Fruit fly (Drosophila melanogaster) whole organism, pupa: ENCODE measurements around the gene TfIIFalpha.

Experiments used
- CG13204 ChIP-seq: fragments of 200-800 bp; sonication (Bioruptor generic); optimal IDR thresholded peaks from 2 replicates; lab custom pipeline; 2018; ENCODE audit warnings: missing biosample characterization, mild to moderate bottlenecking, missing genetic modification characterization, moderate library complexity
- CG14655 ChIP-seq: fragments of 200-800 bp; sonication (Bioruptor generic); optimal IDR thresholded peaks from 3 replicates; lab custom pipeline; 2017; ENCODE audit warnings: mild to moderate bottlenecking, missing biosample characterization, missing genetic modification reagents, missing genetic modification characterization
- CG15710 ChIP-seq: fragments of 200-800 bp; sonication (Bioruptor generic); optimal IDR thresholded peaks from 2 replicates; lab custom pipeline; 2018; ENCODE audit warnings: missing biosample characterization, mild to moderate bottlenecking, missing genetic modification characterization, moderate library complexity
- CG34367 ChIP-seq: fragments of 200-800 bp; sonication (Bioruptor generic); optimal IDR thresholded peaks from 2 replicates; lab custom pipeline; 2018; ENCODE audit warnings: missing biosample characterization, mild to moderate bottlenecking, missing genetic modification characterization
- CG8159 ChIP-seq: fragments of 200-800 bp; sonication (Bioruptor generic); optimal IDR thresholded peaks from 3 replicates; lab custom pipeline; 2018; ENCODE audit warnings: missing biosample characterization, mild to moderate bottlenecking, missing genetic modification characterization, moderate library complexity
- CG8301 ChIP-seq: fragments of 200-800 bp; sonication (Bioruptor generic); optimal IDR thresholded peaks from 2 replicates; lab custom pipeline; 2018; ENCODE audit warnings: missing biosample characterization, mild to moderate bottlenecking, missing genetic modification characterization
- CG9948 ChIP-seq: fragments of 200-800 bp; sonication (Bioruptor generic); optimal IDR thresholded peaks from 2 replicates; lab custom pipeline; 2018; ENCODE audit warnings: missing biosample characterization, mild to moderate bottlenecking, missing genetic modification characterization, moderate library complexity
- D1 ChIP-seq: fragments of 200-800 bp; sonication (Bioruptor generic); optimal IDR thresholded peaks from 2 replicates; lab custom pipeline; 2018; ENCODE audit warnings: missing biosample characterization, mild to moderate bottlenecking, missing genetic modification characterization, moderate library complexity
- EcR ChIP-seq: fragments of 200-800 bp; sonication (Bioruptor generic); optimal IDR thresholded peaks from 3 replicates; lab custom pipeline; 2019; ENCODE audit warnings: missing biosample characterization, missing genetic modification characterization, mild to moderate bottlenecking, moderate library complexity, missing genetic modification reagents
- Ets98B ChIP-seq: fragments of 200-800 bp; sonication (Bioruptor generic); IDR thresholded peaks from 2 replicates; pipeline ENCODE4 v1.3.6; 2022; ENCODE audit warnings: missing biosample characterization, missing genetic modification characterization
- Pif1A ChIP-seq: fragments of 200-800 bp; sonication (Bioruptor generic); optimal IDR thresholded peaks from 3 replicates; lab custom pipeline; 2016; ENCODE audit warnings: missing biosample characterization, missing genetic modification characterization
- Snoo ChIP-seq: fragments of 200-800 bp; sonication (Bioruptor generic); optimal IDR thresholded peaks from 3 replicates; lab custom pipeline; 2017; ENCODE audit warnings: missing biosample characterization, mild to moderate bottlenecking, missing genetic modification characterization, inconsistent platforms
- fd96Ca ChIP-seq: fragments of 200-800 bp; sonication (Bioruptor generic); IDR thresholded peaks from 3 replicates; pipeline ENCODE4 v1.3.6; 2022; ENCODE audit warnings: missing biosample characterization, missing genetic modification characterization

- TF ChIP-seq CG15710 (tag; lab: Kevin White, UChicago), result no peak
- no peak for TF ChIP-seq CG8159
- TF ChIP-seq CG14655 (GFP tag; lab: Kevin White, UChicago), result peak; percentile 18
- no peak for TF ChIP-seq Pif1A (GFP tag; lab: Kevin White, UChicago)
- TF ChIP-seq CG8301, result no peak
- no peak for TF ChIP-seq Snoo (tag; lab: Kevin White, UChicago)
- TF ChIP-seq CG13204 (GFP tag; lab: Kevin White, UChicago), result no peak
- no peak for TF ChIP-seq CG34367 (tag; lab: Kevin White, UChicago)
- no peak for TF ChIP-seq CG9948
- no peak for TF ChIP-seq fd96Ca
- TF ChIP-seq EcR (GFP tag; lab: Kevin White, UChicago), result no peak
- TF ChIP-seq Ets98B, result no peak
- TF ChIP-seq D1 (tag; lab: Kevin White, UChicago), result no peak
Observed at dm6 chr3R:6413771-6414438, 33.6 kb downstream of the TfIIFalpha start.
